Fruit fly (Drosophila melanogaster): ENCODE data around the gene Pus10.

DNA sequence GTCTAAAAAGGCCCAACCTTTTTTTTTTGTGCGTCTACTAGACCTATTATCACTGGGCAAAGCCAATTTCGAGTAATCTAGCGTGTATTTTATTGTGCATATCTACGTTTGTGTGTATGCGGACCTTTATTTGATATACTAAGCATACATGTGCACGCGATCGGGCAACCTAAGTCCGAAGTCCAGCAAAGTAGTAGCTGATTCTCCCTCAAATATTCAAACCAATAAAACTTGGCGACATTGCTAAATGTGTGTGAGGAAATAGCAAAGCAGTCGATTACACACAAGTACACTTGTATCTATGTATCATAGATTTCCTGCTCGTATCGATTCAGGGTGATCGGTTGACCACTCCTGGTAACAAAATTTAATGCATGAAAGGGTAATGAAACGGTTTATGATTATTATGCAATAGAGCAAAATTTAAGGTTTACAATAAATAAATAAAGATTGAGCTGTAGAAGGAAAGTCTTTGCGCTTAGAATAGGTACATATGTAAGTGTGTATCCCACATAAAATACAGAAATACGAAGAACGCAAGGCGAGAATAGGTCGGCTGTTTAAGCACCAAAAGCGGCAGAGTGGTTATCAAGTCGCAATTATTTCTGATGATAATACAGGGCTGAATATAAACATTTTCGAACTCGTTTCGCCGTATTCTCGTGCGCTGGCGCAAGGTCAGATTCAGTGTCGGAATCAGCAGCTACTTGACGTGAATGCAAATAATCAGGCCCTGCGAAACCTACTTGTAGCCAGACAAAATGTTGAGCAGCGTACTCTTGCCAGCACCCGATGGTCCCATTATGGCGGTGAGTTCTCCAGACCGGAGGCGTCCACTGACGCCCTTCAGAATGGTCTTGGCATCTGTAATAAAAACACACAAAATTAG lies 29.5 kb downstream of the Pus10 start:
- TF ChIP-seq Hsf (GFP tag; optimal IDR thresholded peaks at IDR 0.05) (no peak), Ssrp (tag; optimal IDR thresholded peaks at IDR 0.05) (no peak), CG16779 (GFP tag; IDR thresholded peaks at IDR 0.05) (no peak), CG12769 (tag; optimal IDR thresholded peaks at IDR 0.05) (peak; percentile 59), CG12071 (GFP tag; optimal IDR thresholded peaks at IDR 0.05) (no peak), CG11247 (GFP tag; IDR thresholded peaks at IDR 0.05) (no peak), CG13775 (GFP tag; optimal IDR thresholded peaks at IDR 0.05) (no peak), CG15696 (tag; optimal IDR thresholded peaks at IDR 0.05) (no peak), trh (GFP tag; optimal IDR thresholded peaks at IDR 0.05) (no peak)

Measured in whole organism, embryonic.